Worm (Caenorhabditis elegans): Measurements from ENCODE around the gene F53C3.11.

- TF ChIP-seq dmd-6 (GFP tag; IDR thresholded peaks at IDR 0.05) = no peak
- no peak for TF ChIP-seq nhr-11 (tag; optimal IDR thresholded peaks at IDR 0.05)
- no peak for TF ChIP-seq ceh-82 (tag; optimal IDR thresholded peaks at IDR 0.05)
Measured at ce11 chrII:3906615-3907190, at the start of gene F53C3.11, which contains the start of gene fbxb-103.

Measured in whole organism, L4 larva.